Fruit fly (Drosophila melanogaster) whole organism, adult: ENCODE results near the gene poe.

Experiments used
- CG11617 ChIP-seq: fragments of 200-800 bp; sonication (Bioruptor generic); optimal IDR thresholded peaks from 2 replicates; lab custom pipeline; 2017; ENCODE audit warnings: mild to moderate bottlenecking, missing biosample characterization, missing genetic modification reagents, missing genetic modification characterization
- CG12768 ChIP-seq: fragments of 200-800 bp; sonication (Bioruptor generic); optimal IDR thresholded peaks from 2 replicates; lab custom pipeline; 2017; ENCODE audit warnings: missing biosample characterization, missing genetic modification characterization, mild to moderate bottlenecking, moderate library complexity, missing genetic modification reagents
- CG14711 ChIP-seq: fragments of 200-800 bp; sonication (Bioruptor generic); optimal IDR thresholded peaks from 2 replicates; lab custom pipeline; 2018; ENCODE audit warnings: missing biosample characterization, mild to moderate bottlenecking, missing genetic modification characterization, moderate library complexity
- CG1620 ChIP-seq: fragments of 200-800 bp; sonication (Bioruptor generic); optimal IDR thresholded peaks from 2 replicates; lab custom pipeline; 2016; ENCODE audit warnings: missing biosample characterization, missing genetic modification characterization
- CG33017 ChIP-seq: fragments of 200-800 bp; sonication (Bioruptor generic); optimal IDR thresholded peaks from 2 replicates; lab custom pipeline; 2018; ENCODE audit warnings: missing biosample characterization, mild to moderate bottlenecking, missing genetic modification characterization, moderate library complexity
- CG5204 ChIP-seq: fragments of 200-800 bp; sonication (Bioruptor generic); optimal IDR thresholded peaks from 2 replicates; lab custom pipeline; 2016; ENCODE audit warnings: missing biosample characterization, missing genetic modification characterization
- CG7045 ChIP-seq: fragments of 200-800 bp; sonication (Bioruptor generic); optimal IDR thresholded peaks from 2 replicates; lab custom pipeline; 2017; ENCODE audit warnings: missing biosample characterization, mild to moderate bottlenecking, missing genetic modification characterization
- CG7101 ChIP-seq: fragments of 200-800 bp; sonication (Bioruptor generic); optimal IDR thresholded peaks from 2 replicates; lab custom pipeline; 2018; ENCODE audit warnings: missing biosample characterization, mild to moderate bottlenecking, missing genetic modification characterization, moderate library complexity
- Clk ChIP-seq: fragments of 200-800 bp; sonication (Bioruptor generic); optimal IDR thresholded peaks from 2 replicates; lab custom pipeline; 2017; ENCODE audit warnings: missing biosample characterization, missing genetic modification characterization
- Crg-1 ChIP-seq: fragments of 200-800 bp; sonication (Bioruptor generic); optimal IDR thresholded peaks from 2 replicates; lab custom pipeline; 2016; ENCODE audit warnings: missing biosample characterization, missing genetic modification characterization
- Hr96 ChIP-seq: fragments of 200-800 bp; sonication (Bioruptor generic); optimal IDR thresholded peaks from 2 replicates; lab custom pipeline; 2016; ENCODE audit warnings: missing biosample characterization, missing genetic modification characterization
- Mnt ChIP-seq: fragments of 200-800 bp; sonication (Bioruptor generic); optimal IDR thresholded peaks from 2 replicates; lab custom pipeline; 2016; ENCODE audit warnings: missing biosample characterization, mild to moderate bottlenecking, missing genetic modification characterization
- bab1 ChIP-seq: fragments of 200-800 bp; sonication (Bioruptor generic); optimal IDR thresholded peaks from 3 replicates; lab custom pipeline; 2019; ENCODE audit warnings: missing biosample characterization, mild to moderate bottlenecking, missing genetic modification characterization, moderate library complexity
- cic ChIP-seq: fragments of 200-800 bp; sonication (Bioruptor generic); optimal IDR thresholded peaks from 2 replicates; lab custom pipeline; 2017; ENCODE audit warnings: missing biosample characterization, mild to moderate bottlenecking, missing genetic modification characterization, moderate library complexity
- cnc ChIP-seq, 2 experiments: fragments of >200 bp; optimal IDR thresholded peaks; 2 replicates each; lab custom pipeline; 2017
- kay ChIP-seq: fragments of 200-800 bp; sonication (Bioruptor generic); peaks from one replicate; lab custom pipeline; 2016; ENCODE audit warnings: missing biosample characterization, missing genetic modification characterization, borderline replicate concordance
- ovo ChIP-seq: fragments of 200-800 bp; sonication (Bioruptor generic); optimal IDR thresholded peaks from 2 replicates; lab custom pipeline; 2016; ENCODE audit warnings: missing biosample characterization, missing genetic modification characterization
- pad ChIP-seq: fragments of 200-800 bp; sonication (Bioruptor generic); optimal IDR thresholded peaks from 3 replicates; lab custom pipeline; 2017; ENCODE audit warnings: missing biosample characterization, missing genetic modification characterization, mild to moderate bottlenecking, moderate library complexity, missing genetic modification reagents
- tj ChIP-seq: fragments of 200-800 bp; sonication (Bioruptor generic); optimal IDR thresholded peaks from 3 replicates; lab custom pipeline; 2017; ENCODE audit warnings: missing biosample characterization, mild to moderate bottlenecking, missing genetic modification characterization, moderate library complexity
- toe ChIP-seq: fragments of 200-800 bp; sonication (Bioruptor generic); optimal IDR thresholded peaks from 2 replicates; lab custom pipeline; 2016; ENCODE audit warnings: missing biosample characterization, missing genetic modification characterization

The poe gene

dm6 chr2L:8040872-8041271 is 30.6 kb downstream of the poe start, which contains the start of gene CCDC53:
CCDC53 (plus strand) TSS chr2L:8041106.
- peak; percentile 33 for TF ChIP-seq bab1 (GFP tag; lab: Kevin White, UChicago)
- TF ChIP-seq kay (GFP tag; lab: Kevin White, UChicago), result no peak
- no peak for TF ChIP-seq Mnt (GFP tag; lab: Kevin White, UChicago)
- no peak for TF ChIP-seq ovo (GFP tag; lab: Kevin White, UChicago)
- no peak for TF ChIP-seq Clk (GFP tag; lab: Kevin White, UChicago)
- TF ChIP-seq CG12768, result no peak
- no peak for TF ChIP-seq pad
- peak; percentile 98 for TF ChIP-seq CG14711

- TF ChIP-seq Hr96 (GFP tag; lab: Kevin White, UChicago), result no peak
- no peak for TF ChIP-seq bab1 (GFP tag; lab: Kevin White, UChicago)
- TF ChIP-seq cnc (optimal IDR thresholded peaks at IDR 0.05; lab: Kevin White, UChicago), result no peak
- TF ChIP-seq CG14711, result no peak
- TF ChIP-seq cic (GFP tag; lab: Kevin White, UChicago), result no peak
- TF ChIP-seq Clk (GFP tag; lab: Kevin White, UChicago), result no peak
- no peak for TF ChIP-seq CG1620 (GFP tag; lab: Kevin White, UChicago)
- TF ChIP-seq CG33017, result no peak
- no peak for TF ChIP-seq CG11617 (GFP tag; lab: Kevin White, UChicago)
- TF ChIP-seq ovo (GFP tag; lab: Kevin White, UChicago), result no peak
- no peak for TF ChIP-seq Crg-1 (GFP tag; lab: Kevin White, UChicago)
- TF ChIP-seq CG7045 (GFP tag; lab: Kevin White, UChicago), result no peak
- no peak for TF ChIP-seq CG5204 (GFP tag; lab: Kevin White, UChicago)
- TF ChIP-seq CG7101 (tag; lab: Kevin White, UChicago), result no peak
- TF ChIP-seq tj (GFP tag; lab: Kevin White, UChicago), result no peak
- TF ChIP-seq toe (GFP tag; lab: Kevin White, UChicago), result no peak
- TF ChIP-seq kay (GFP tag; lab: Kevin White, UChicago), result no peak
- no peak for TF ChIP-seq Mnt (GFP tag; lab: Kevin White, UChicago)
- TF ChIP-seq pad, result no peak
- no peak for TF ChIP-seq CG12768
Observed at dm6 chr2L:8039688-8040087, 31.7 kb downstream of the poe start, which contains the start of gene CG7367. CG7367 (minus strand) TSS chr2L:8039788.

dm6 chr2L:8034734-8035133 is 36.7 kb downstream of the poe start:
- TF ChIP-seq Hr96 (GFP tag; lab: Kevin White, UChicago) (no peak), tj (GFP tag; lab: Kevin White, UChicago) (peak; percentile 30), CG33017 (peak; percentile 75), cic (GFP tag; lab: Kevin White, UChicago) (no peak), Clk (GFP tag; lab: Kevin White, UChicago) (peak; percentile 25), ovo (GFP tag; lab: Kevin White, UChicago) (no peak), Mnt (GFP tag; lab: Kevin White, UChicago) (peak; percentile 5), bab1 (GFP tag; lab: Kevin White, UChicago) (peak; percentile 6), kay (GFP tag; lab: Kevin White, UChicago) (no peak), CG11617 (GFP tag; lab: Kevin White, UChicago) (peak; percentile 44), CG5204 (GFP tag; lab: Kevin White, UChicago) (no peak), CG7101 (tag; lab: Kevin White, UChicago) (peak; percentile 58), CG7045 (GFP tag; lab: Kevin White, UChicago) (peak; percentile 69), CG1620 (GFP tag; lab: Kevin White, UChicago) (no peak), CG14711 (peak; percentile 53), cnc (optimal IDR thresholded peaks at IDR 0.05; lab: Kevin White, UChicago) (peak in 1 of 2 experiments; percentile 14), CG12768 (peak; percentile 44), Crg-1 (GFP tag; lab: Kevin White, UChicago) (no peak), toe (GFP tag; lab: Kevin White, UChicago) (no peak), pad (peak; percentile 51)

- TF ChIP-seq CG7045 (GFP tag; lab: Kevin White, UChicago) (peak; percentile 18), pad (no peak), tj (GFP tag; lab: Kevin White, UChicago) (peak; percentile 24), CG7101 (tag; lab: Kevin White, UChicago) (peak; percentile 68), CG33017 (peak; percentile 82), cnc (optimal IDR thresholded peaks at IDR 0.05; lab: Kevin White, UChicago) (peak in 1 of 2 experiments; percentile 71), ovo (GFP tag; lab: Kevin White, UChicago) (no peak), CG12768 (peak; percentile 53), Hr96 (GFP tag; lab: Kevin White, UChicago) (no peak), CG5204 (GFP tag; lab: Kevin White, UChicago) (no peak), CG14711 (peak; percentile 44)
Observed at dm6 chr2L:8033756-8034155, 37.7 kb downstream of the poe start.

- peak; percentile 72 for TF ChIP-seq pad
- peak; percentile 36 for TF ChIP-seq CG12768
- no peak for TF ChIP-seq Mnt (GFP tag; lab: Kevin White, UChicago)
- TF ChIP-seq Hr96 (GFP tag; lab: Kevin White, UChicago), result no peak
- TF ChIP-seq CG7101 (tag; lab: Kevin White, UChicago), result peak; percentile 1
- TF ChIP-seq CG33017, result no peak
- TF ChIP-seq cic (GFP tag; lab: Kevin White, UChicago), result peak; percentile 29
- no peak for TF ChIP-seq CG1620 (GFP tag; lab: Kevin White, UChicago)
- TF ChIP-seq CG14711, result peak; percentile 74
- TF ChIP-seq tj (GFP tag; lab: Kevin White, UChicago), result no peak
- TF ChIP-seq bab1 (GFP tag; lab: Kevin White, UChicago), result peak; percentile 22
Observed at dm6 chr2L:8031588-8031987, 39.8 kb downstream of the poe start.

dm6 chr2L:8030693-8031210 is 40.7 kb downstream of the poe start, which contains the start of gene Cka:
Cka (plus strand) TSS chr2L:8030721.
- TF ChIP-seq tj (GFP tag; lab: Kevin White, UChicago) (peak; percentile 39), CG12768 (peak; percentile 41), ovo (GFP tag; lab: Kevin White, UChicago) (no peak), CG11617 (GFP tag; lab: Kevin White, UChicago) (peak; percentile 12), toe (GFP tag; lab: Kevin White, UChicago) (no peak), CG14711 (peak; percentile 57), Mnt (GFP tag; lab: Kevin White, UChicago) (peak; percentile 65), CG5204 (GFP tag; lab: Kevin White, UChicago) (no peak), Crg-1 (GFP tag; lab: Kevin White, UChicago) (no peak), Hr96 (GFP tag; lab: Kevin White, UChicago) (no peak), CG33017 (peak; percentile 4), cnc (optimal IDR thresholded peaks at IDR 0.05; lab: Kevin White, UChicago) (no peak), Clk (GFP tag; lab: Kevin White, UChicago) (no peak), kay (GFP tag; lab: Kevin White, UChicago) (no peak), CG7101 (tag; lab: Kevin White, UChicago) (no peak), bab1 (GFP tag; lab: Kevin White, UChicago) (peak; percentile 32), CG1620 (GFP tag; lab: Kevin White, UChicago) (no peak), CG7045 (GFP tag; lab: Kevin White, UChicago) (no peak), cic (GFP tag; lab: Kevin White, UChicago) (peak; percentile 30), pad (peak; percentile 64)
